Fruit fly (Drosophila melanogaster) whole organism, pupa: ENCODE data around the gene mad2.
A peak's percentile ranks its signal among the peaks of the same experiment; 100 is the strongest.

Experiments used
- CG10348 ChIP-seq: fragments of 200-800 bp; sonication (Bioruptor generic); IDR thresholded peaks from 2 replicates; pipeline ENCODE4 v1.3.6; 2022; ENCODE audit warnings: missing biosample characterization, missing genetic modification characterization
- CG12605 ChIP-seq: fragments of 200-800 bp; sonication (Bioruptor generic); IDR thresholded peaks from 2 replicates; pipeline ENCODE4 v1.3.6; 2022; ENCODE audit warnings: missing biosample characterization, missing genetic modification characterization
- CG13204 ChIP-seq: fragments of 200-800 bp; sonication (Bioruptor generic); optimal IDR thresholded peaks from 2 replicates; lab custom pipeline; 2018; ENCODE audit warnings: missing biosample characterization, mild to moderate bottlenecking, missing genetic modification characterization, moderate library complexity
- CG14655 ChIP-seq: fragments of 200-800 bp; sonication (Bioruptor generic); optimal IDR thresholded peaks from 3 replicates; lab custom pipeline; 2017; ENCODE audit warnings: mild to moderate bottlenecking, missing biosample characterization, missing genetic modification reagents, missing genetic modification characterization
- CG15710 ChIP-seq: fragments of 200-800 bp; sonication (Bioruptor generic); optimal IDR thresholded peaks from 2 replicates; lab custom pipeline; 2018; ENCODE audit warnings: missing biosample characterization, mild to moderate bottlenecking, missing genetic modification characterization, moderate library complexity
- CG17806 ChIP-seq: fragments of 200-800 bp; sonication (Bioruptor generic); optimal IDR thresholded peaks from 2 replicates; lab custom pipeline; 2018; ENCODE audit warnings: missing biosample characterization, mild to moderate bottlenecking, missing genetic modification characterization, moderate library complexity
- CG32121 ChIP-seq: fragments of 200-800 bp; sonication (Bioruptor generic); IDR thresholded peaks from 2 replicates; pipeline ENCODE4 v1.3.6; 2022; ENCODE audit warnings: missing biosample characterization, missing genetic modification characterization
- CG34367 ChIP-seq: fragments of 200-800 bp; sonication (Bioruptor generic); optimal IDR thresholded peaks from 2 replicates; lab custom pipeline; 2018; ENCODE audit warnings: missing biosample characterization, mild to moderate bottlenecking, missing genetic modification characterization
- CG4496 ChIP-seq: fragments of 200-800 bp; sonication (Bioruptor generic); IDR thresholded peaks from 3 replicates; pipeline ENCODE4 v1.3.6; 2022; ENCODE audit warnings: missing biosample characterization, missing genetic modification characterization
- CG8159 ChIP-seq: fragments of 200-800 bp; sonication (Bioruptor generic); optimal IDR thresholded peaks from 3 replicates; lab custom pipeline; 2018; ENCODE audit warnings: missing biosample characterization, mild to moderate bottlenecking, missing genetic modification characterization, moderate library complexity
- CG8301 ChIP-seq: fragments of 200-800 bp; sonication (Bioruptor generic); optimal IDR thresholded peaks from 2 replicates; lab custom pipeline; 2018; ENCODE audit warnings: missing biosample characterization, mild to moderate bottlenecking, missing genetic modification characterization
- CG9948 ChIP-seq: fragments of 200-800 bp; sonication (Bioruptor generic); optimal IDR thresholded peaks from 2 replicates; lab custom pipeline; 2018; ENCODE audit warnings: missing biosample characterization, mild to moderate bottlenecking, missing genetic modification characterization, moderate library complexity
- D1 ChIP-seq: fragments of 200-800 bp; sonication (Bioruptor generic); optimal IDR thresholded peaks from 2 replicates; lab custom pipeline; 2018; ENCODE audit warnings: missing biosample characterization, mild to moderate bottlenecking, missing genetic modification characterization, moderate library complexity
- EcR ChIP-seq: fragments of 200-800 bp; sonication (Bioruptor generic); optimal IDR thresholded peaks from 3 replicates; lab custom pipeline; 2019; ENCODE audit warnings: missing biosample characterization, missing genetic modification characterization, mild to moderate bottlenecking, moderate library complexity, missing genetic modification reagents
- Ets98B ChIP-seq: fragments of 200-800 bp; sonication (Bioruptor generic); IDR thresholded peaks from 2 replicates; pipeline ENCODE4 v1.3.6; 2022; ENCODE audit warnings: missing biosample characterization, missing genetic modification characterization
- Pif1A ChIP-seq: fragments of 200-800 bp; sonication (Bioruptor generic); optimal IDR thresholded peaks from 3 replicates; lab custom pipeline; 2016; ENCODE audit warnings: missing biosample characterization, missing genetic modification characterization
- Pif1B ChIP-seq: fragments of 200-800 bp; sonication (Bioruptor generic); optimal IDR thresholded peaks from 3 replicates; lab custom pipeline; 2016; ENCODE audit warnings: missing biosample characterization, missing genetic modification characterization
- Snoo ChIP-seq: fragments of 200-800 bp; sonication (Bioruptor generic); optimal IDR thresholded peaks from 3 replicates; lab custom pipeline; 2017; ENCODE audit warnings: missing biosample characterization, mild to moderate bottlenecking, missing genetic modification characterization, inconsistent platforms
- fd96Ca ChIP-seq: fragments of 200-800 bp; sonication (Bioruptor generic); IDR thresholded peaks from 3 replicates; pipeline ENCODE4 v1.3.6; 2022; ENCODE audit warnings: missing biosample characterization, missing genetic modification characterization
- gl ChIP-seq: fragments of 200-800 bp; sonication (Bioruptor generic); optimal IDR thresholded peaks from 2 replicates; lab custom pipeline; 2018; ENCODE audit warnings: missing biosample characterization, mild to moderate bottlenecking, missing genetic modification characterization
- rn ChIP-seq: fragments of 200-800 bp; sonication (Bioruptor generic); IDR thresholded peaks from 2 replicates; pipeline ENCODE4 v1.3.6; 2022; ENCODE audit warnings: missing biosample characterization, missing genetic modification characterization

mad2 gene

DNA sequence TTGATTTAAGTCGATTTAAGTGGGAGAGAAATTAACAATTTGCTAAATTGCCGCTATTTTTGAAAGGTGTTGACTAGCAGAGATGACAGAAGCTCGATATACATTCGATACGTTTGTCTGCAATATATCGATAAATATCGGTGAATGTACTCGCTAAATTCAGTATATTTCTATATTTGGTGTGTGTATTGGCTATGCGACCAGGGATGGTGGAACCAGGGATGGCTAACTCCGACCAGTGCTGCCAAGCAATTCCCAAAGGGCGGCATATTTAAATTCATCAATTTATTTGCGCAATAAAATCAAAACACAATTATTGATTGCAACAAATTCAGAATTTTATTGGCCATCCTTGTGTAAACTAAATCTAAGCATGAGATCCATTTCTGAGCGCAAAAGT is at the start of gene mad2:
mad2 (minus strand) TSS at position 78 of the 400 bp plus-strand sequence.
- no peak for TF ChIP-seq Snoo (tag; lab: Kevin White, UChicago)
- no peak for TF ChIP-seq gl (tag; lab: Kevin White, UChicago)
- no peak for TF ChIP-seq CG14655 (GFP tag; lab: Kevin White, UChicago)
- peak; percentile 18 for TF ChIP-seq D1 (tag; lab: Kevin White, UChicago)

DNA sequence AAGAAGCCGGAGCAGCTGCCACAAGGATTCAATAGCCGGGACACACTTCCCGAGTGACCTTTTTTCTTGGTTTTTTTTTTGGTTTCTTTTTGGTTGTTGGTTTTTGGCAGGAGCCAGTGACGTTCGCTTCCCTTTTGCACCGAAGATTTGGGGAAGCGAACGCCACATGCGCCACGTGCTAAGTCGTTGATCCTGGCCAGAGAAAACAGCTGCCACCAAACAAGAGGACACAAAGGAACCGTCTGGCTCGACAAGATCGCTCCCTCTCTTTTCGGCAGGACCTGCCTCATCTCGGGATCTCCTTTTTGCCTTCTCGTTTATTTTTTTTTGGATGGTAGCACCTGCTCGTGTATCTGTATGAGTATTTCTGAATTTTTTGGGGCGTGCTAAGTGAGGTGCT is 46.1 kb upstream of the mad2 start:
- TF ChIP-seq CG10348 (GFP tag; lab: Robert Waterston, UW) = no peak
- no peak for TF ChIP-seq CG12605 (GFP tag; lab: Robert Waterston, UW)
- no peak for TF ChIP-seq Pif1A (GFP tag; lab: Kevin White, UChicago)
- TF ChIP-seq CG9948 (tag; lab: Kevin White, UChicago) = no peak
- no peak for TF ChIP-seq rn
- TF ChIP-seq Ets98B (GFP tag; lab: Robert Waterston, UW) = no peak
- no peak for TF ChIP-seq Snoo (tag; lab: Kevin White, UChicago)
- TF ChIP-seq EcR (GFP tag; lab: Kevin White, UChicago) = no peak
- TF ChIP-seq CG8301 (tag; lab: Kevin White, UChicago) = no peak
- no peak for TF ChIP-seq D1 (tag; lab: Kevin White, UChicago)
- TF ChIP-seq CG14655 (GFP tag; lab: Kevin White, UChicago) = no peak
- no peak for TF ChIP-seq Pif1B (GFP tag; lab: Kevin White, UChicago)
- no peak for TF ChIP-seq CG8159 (tag; lab: Kevin White, UChicago)
- no peak for TF ChIP-seq CG13204 (GFP tag; lab: Kevin White, UChicago)

DNA sequence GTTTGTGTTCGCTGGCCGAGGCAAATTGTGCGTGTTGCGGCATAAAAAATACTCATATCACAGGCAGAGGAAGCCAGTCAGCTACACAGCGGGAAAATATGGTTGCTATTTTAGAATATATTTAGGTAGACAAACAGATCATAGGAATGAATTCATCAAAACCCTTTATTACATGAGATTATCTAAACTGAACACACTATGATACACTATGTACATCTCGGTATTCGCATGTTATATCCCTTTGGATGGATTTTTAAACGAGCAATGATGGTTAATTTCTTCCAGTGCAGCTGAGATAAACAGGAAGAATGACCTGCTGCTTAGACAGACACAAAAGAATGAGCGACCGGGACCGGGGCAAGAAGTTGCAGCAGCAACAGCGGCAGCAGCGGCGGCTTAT is 44.0 kb upstream of the mad2 start:
- TF ChIP-seq D1 (tag; lab: Kevin White, UChicago) (no peak), Pif1A (GFP tag; lab: Kevin White, UChicago) (peak; percentile 15), CG9948 (tag; lab: Kevin White, UChicago) (peak; percentile 61), CG15710 (tag; lab: Kevin White, UChicago) (peak; percentile 42), CG4496 (GFP tag; lab: Robert Waterston, UW) (no peak), CG8159 (tag; lab: Kevin White, UChicago) (peak; percentile 64), CG17806 (tag; lab: Kevin White, UChicago) (peak; percentile 56), Pif1B (GFP tag; lab: Kevin White, UChicago) (no peak), CG32121 (GFP tag; lab: Robert Waterston, UW) (no peak), CG12605 (GFP tag; lab: Robert Waterston, UW) (no peak), Snoo (tag; lab: Kevin White, UChicago) (no peak), CG34367 (tag; lab: Kevin White, UChicago) (peak; percentile 38), CG8301 (tag; lab: Kevin White, UChicago) (peak; percentile 7), CG14655 (GFP tag; lab: Kevin White, UChicago) (peak; percentile 37)

DNA sequence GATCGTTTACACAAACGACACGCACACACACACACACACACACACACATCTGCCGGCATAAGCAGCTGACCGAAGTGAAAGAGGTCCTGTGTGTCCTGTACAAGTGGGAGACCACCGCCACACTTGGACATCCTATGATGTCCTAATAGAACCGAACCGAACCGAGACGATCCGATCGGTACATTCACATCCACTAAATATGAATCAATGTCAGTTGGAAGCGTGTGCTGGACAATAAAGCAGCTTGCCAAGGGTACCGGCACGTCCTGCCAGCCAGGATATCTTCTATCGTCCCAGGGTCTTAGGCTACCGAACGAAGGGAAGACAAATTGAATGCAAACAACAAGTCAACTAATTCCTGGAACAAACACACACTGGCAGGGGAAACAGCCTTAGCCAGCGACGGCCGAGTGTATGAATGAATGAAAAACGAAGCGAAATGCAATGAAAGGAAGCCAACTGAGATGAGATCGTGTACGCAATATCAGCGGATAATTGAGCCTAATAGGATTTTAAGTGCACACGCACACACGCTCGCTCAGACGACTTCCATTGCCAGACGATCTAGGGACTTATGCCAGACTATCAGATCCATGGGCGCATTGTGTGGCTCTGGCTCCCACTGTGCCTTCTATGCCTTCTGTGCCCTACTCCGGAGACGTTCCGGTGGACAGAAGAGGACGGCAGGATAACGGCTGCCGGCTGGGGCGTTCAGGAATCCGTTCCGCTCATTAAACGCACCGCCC is 43.4 kb upstream of the mad2 start:
- TF ChIP-seq CG13204 (GFP tag; lab: Kevin White, UChicago) (no peak), CG4496 (GFP tag; lab: Robert Waterston, UW) (no peak), Snoo (tag; lab: Kevin White, UChicago) (no peak), CG15710 (tag; lab: Kevin White, UChicago) (no peak), CG17806 (tag; lab: Kevin White, UChicago) (no peak), Pif1A (GFP tag; lab: Kevin White, UChicago) (no peak), CG8301 (tag; lab: Kevin White, UChicago) (no peak), CG8159 (tag; lab: Kevin White, UChicago) (no peak), D1 (tag; lab: Kevin White, UChicago) (no peak), rn (no peak), CG32121 (GFP tag; lab: Robert Waterston, UW) (no peak), Pif1B (GFP tag; lab: Kevin White, UChicago) (no peak), gl (tag; lab: Kevin White, UChicago) (no peak), fd96Ca (GFP tag; lab: Robert Waterston, UW) (no peak), EcR (GFP tag; lab: Kevin White, UChicago) (no peak), CG12605 (GFP tag; lab: Robert Waterston, UW) (no peak), CG34367 (tag; lab: Kevin White, UChicago) (no peak)

DNA sequence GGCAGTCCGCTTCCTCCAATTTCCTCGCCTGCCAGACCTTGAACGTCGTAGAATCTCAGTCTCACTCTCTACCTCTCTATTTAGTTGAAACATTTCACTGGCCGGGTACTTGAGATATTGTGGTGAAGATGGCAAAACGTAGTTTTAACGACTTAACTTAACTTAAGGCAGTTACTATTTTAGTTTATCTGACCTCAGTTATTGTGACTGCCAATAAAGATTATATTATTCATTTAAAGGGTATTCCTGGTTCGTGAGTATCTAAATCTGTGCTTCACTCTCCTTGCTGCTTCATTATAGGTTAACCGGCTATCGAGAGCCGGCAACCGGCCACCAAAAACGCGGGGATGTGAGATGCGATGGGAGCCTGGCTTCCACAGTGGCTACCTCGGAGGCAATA is 42.2 kb upstream of the mad2 start:
- TF ChIP-seq CG8301 (tag; lab: Kevin White, UChicago) = peak; percentile 46
- no peak for TF ChIP-seq CG13204 (GFP tag; lab: Kevin White, UChicago)
- TF ChIP-seq D1 (tag; lab: Kevin White, UChicago) = no peak
- peak; percentile 63 for TF ChIP-seq CG14655 (GFP tag; lab: Kevin White, UChicago)
- TF ChIP-seq CG17806 (tag; lab: Kevin White, UChicago) = no peak
- no peak for TF ChIP-seq CG10348 (GFP tag; lab: Robert Waterston, UW)

DNA sequence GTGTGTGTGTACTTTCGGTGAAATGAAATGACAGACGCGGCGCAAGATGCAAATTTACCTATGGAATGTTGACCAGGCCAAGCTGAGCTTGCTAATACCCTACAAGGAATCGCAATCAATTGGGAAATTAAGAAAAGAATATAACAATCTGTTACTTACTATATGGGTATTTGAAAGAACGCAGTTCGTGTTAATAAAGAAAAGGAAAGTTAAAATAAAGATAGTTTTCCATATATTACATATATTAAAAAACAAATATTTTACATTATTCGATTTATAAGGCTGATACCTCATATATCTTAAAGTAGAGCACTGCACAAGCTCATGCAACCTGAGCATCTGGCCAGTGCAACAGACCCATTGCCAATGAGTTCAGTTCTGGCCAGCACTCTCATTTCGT is 38.7 kb upstream of the mad2 start:
- peak; percentile 43 for TF ChIP-seq CG17806 (tag; lab: Kevin White, UChicago)
- TF ChIP-seq CG15710 (tag; lab: Kevin White, UChicago) = peak; percentile 69
- TF ChIP-seq CG8159 (tag; lab: Kevin White, UChicago) = peak; percentile 70
- TF ChIP-seq CG14655 (GFP tag; lab: Kevin White, UChicago) = peak; percentile 10
- no peak for TF ChIP-seq CG8301 (tag; lab: Kevin White, UChicago)
- TF ChIP-seq CG12605 (GFP tag; lab: Robert Waterston, UW) = no peak
- TF ChIP-seq CG34367 (tag; lab: Kevin White, UChicago) = peak; percentile 23
- TF ChIP-seq Pif1A (GFP tag; lab: Kevin White, UChicago) = peak; percentile 6
- TF ChIP-seq Snoo (tag; lab: Kevin White, UChicago) = peak; percentile 48
- TF ChIP-seq CG9948 (tag; lab: Kevin White, UChicago) = peak; percentile 51
